Worm (Caenorhabditis elegans) whole organism, early embryonic: ENCODE measurements around the gene C08F11.12.

ENCODE experiments used
- B0310.2 ChIP-seq: sonication (generic microtip); optimal IDR thresholded peaks from 2 replicates; lab custom pipeline; 2016; ENCODE audit warnings: mild to moderate bottlenecking, missing genetic modification characterization, missing compliant biosample characterization
- F13C5.2 ChIP-seq: sonication (generic microtip); optimal IDR thresholded peaks from 2 replicates; lab custom pipeline; 2017; ENCODE audit warnings: mild to moderate bottlenecking, missing genetic modification characterization, inconsistent platforms, missing compliant biosample characterization
- ama-1 ChIP-seq: fragments of 150-350 bp; optimal IDR thresholded peaks from 2 replicates; lab custom pipeline; 2014
- ceh-36 ChIP-seq: sonication (generic microtip); optimal IDR thresholded peaks from 2 replicates; lab custom pipeline; 2016; ENCODE audit warnings: missing genetic modification characterization, inconsistent platforms, missing compliant biosample characterization
- ets-7 ChIP-seq: sonication (generic microtip); optimal IDR thresholded peaks from 2 replicates; lab custom pipeline; 2016; ENCODE audit warnings: missing genotype, missing genetic modification characterization, missing compliant biosample characterization
- hmbx-1 ChIP-seq: sonication (generic microtip); optimal IDR thresholded peaks from 2 replicates; lab custom pipeline; 2016; ENCODE audit warnings: mild to moderate bottlenecking, missing genetic modification characterization, missing compliant biosample characterization
- hmg-4 ChIP-seq: fragments of 200-800 bp; sonication (Bioruptor generic); optimal IDR thresholded peaks from 2 replicates; lab custom pipeline; 2018; ENCODE audit warnings: mild to moderate bottlenecking, missing genetic modification characterization, missing compliant biosample characterization
- hnd-1 ChIP-seq: sonication (generic microtip); optimal IDR thresholded peaks from 2 replicates; lab custom pipeline; 2016; ENCODE audit warnings: missing genetic modification characterization, missing compliant biosample characterization
- pes-1 ChIP-seq: fragments of 200-800 bp; sonication (Bioruptor generic); IDR thresholded peaks from 2 replicates; pipeline ENCODE4 v1.3.6; 2022; ENCODE audit warnings: missing genetic modification reagents, missing genetic modification characterization, missing compliant biosample characterization
- scrt-1 ChIP-seq: fragments of 200-800 bp; sonication (Bioruptor generic); IDR thresholded peaks from 2 replicates; pipeline ENCODE4 v1.3.6; 2022; ENCODE audit warnings: missing genetic modification characterization, missing compliant biosample characterization
- tbx-11 ChIP-seq: fragments of 200-800 bp; sonication (Bioruptor generic); IDR thresholded peaks from 2 replicates; pipeline ENCODE4 v1.3.6; 2022; ENCODE audit warnings: missing genetic modification characterization, missing compliant biosample characterization
- tbx-37 ChIP-seq: fragments of 200-800 bp; sonication (Bioruptor generic); conservative IDR thresholded peaks from 2 replicates; pipeline ENCODE4 v1.3.6; 2022; ENCODE audit warnings: missing genetic modification reagents, missing genetic modification characterization, missing compliant biosample characterization
- tra-4 ChIP-seq: sonication (generic microtip); optimal IDR thresholded peaks from 2 replicates; lab custom pipeline; 2017; ENCODE audit warnings: missing genetic modification characterization, missing compliant biosample characterization

DNA sequence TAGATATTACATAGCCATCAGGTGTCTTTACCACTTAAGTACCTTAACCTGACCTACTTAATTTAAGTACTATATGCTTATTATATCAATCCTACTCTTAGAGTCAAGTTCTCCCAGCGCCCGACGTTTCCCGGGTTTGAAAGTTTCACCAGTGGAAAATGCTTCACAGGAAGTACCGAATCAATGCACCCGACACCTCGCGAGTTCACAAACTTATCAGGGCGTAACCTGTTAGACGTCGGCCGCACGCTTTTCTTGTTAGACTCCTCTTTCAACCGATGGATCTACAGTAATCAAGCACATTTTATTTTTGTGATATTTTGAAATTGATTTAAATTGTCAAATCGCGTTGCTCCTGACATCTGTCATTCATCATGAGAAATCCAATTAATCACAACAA lies 44.0 kb upstream of the C08F11.12 start:
- TF ChIP-seq hmbx-1 (tag; lab: Kevin White, UChicago) = no peak
- TF ChIP-seq scrt-1 (GFP tag; lab: Robert Waterston, UW) = no peak
- no peak for TF ChIP-seq hmg-4
- no peak for TF ChIP-seq ets-7 (tag; lab: Kevin White, UChicago)
- TF ChIP-seq tbx-37 = no peak
- TF ChIP-seq pes-1 (GFP tag; lab: Robert Waterston, UW) = no peak
- no peak for TF ChIP-seq ama-1 (lab: Kevin White, UChicago)
- TF ChIP-seq B0310.2 (tag; lab: Kevin White, UChicago) = no peak
- no peak for TF ChIP-seq ceh-36 (tag; lab: Kevin White, UChicago)
- no peak for TF ChIP-seq tra-4 (tag; lab: Kevin White, UChicago)
- TF ChIP-seq hnd-1 (tag; lab: Kevin White, UChicago) = no peak
- no peak for TF ChIP-seq tbx-11 (GFP tag; lab: Robert Waterston, UW)
- no peak for TF ChIP-seq F13C5.2 (tag; lab: Kevin White, UChicago)
